Fruit fly (Drosophila melanogaster) whole organism, wandering third instar larva: ENCODE data around the gene Ir67b.

Experiments used
- Abd-B ChIP-seq: fragments of >200 bp; optimal IDR thresholded peaks from 2 replicates; lab custom pipeline; 2017; ENCODE audit warnings: missing biosample characterization, missing genetic modification characterization
- CG32264 ChIP-seq: fragments of 200-800 bp; sonication (Bioruptor generic); optimal IDR thresholded peaks from 2 replicates; lab custom pipeline; 2016; ENCODE audit warnings: missing biosample characterization, missing genetic modification characterization
- CG9705 ChIP-seq: fragments of 200-800 bp; sonication (Bioruptor generic); optimal IDR thresholded peaks from 2 replicates; lab custom pipeline; 2018; ENCODE audit warnings: missing biosample characterization, mild to moderate bottlenecking, missing genetic modification characterization
- CrebA ChIP-seq: fragments of 200-800 bp; sonication (Bioruptor generic); optimal IDR thresholded peaks from 2 replicates; lab custom pipeline; 2016; ENCODE audit warnings: missing biosample characterization, mild to moderate bottlenecking, missing genetic modification characterization, borderline replicate concordance
- Dfd ChIP-seq: fragments of >200 bp; optimal IDR thresholded peaks from 2 replicates; lab custom pipeline; 2017; ENCODE audit warnings: missing biosample characterization, missing genetic modification characterization
- Dif ChIP-seq: fragments of 200-275, 200-300 bp; sonication (Bioruptor generic); optimal IDR thresholded peaks from 2 replicates; lab custom pipeline; 2018; ENCODE audit warnings: missing biosample characterization, missing genetic modification characterization; ENCODE audit not compliant: partially characterized antibody
- GATAd ChIP-seq: sonication (Bioruptor generic); optimal IDR thresholded peaks from 2 replicates; lab custom pipeline; 2016; ENCODE audit warnings: missing biosample characterization, missing genetic modification characterization
- HLH106 ChIP-seq: fragments of 200-800 bp; optimal IDR thresholded peaks from 3 replicates; lab custom pipeline; 2019; ENCODE audit warnings: missing biosample characterization, mild to moderate bottlenecking, missing genetic modification characterization, moderate library complexity
- Hnf4 ChIP-seq: fragments of 200-800 bp; sonication (Bioruptor generic); optimal IDR thresholded peaks from 2 replicates; lab custom pipeline; 2016; ENCODE audit warnings: missing biosample characterization, mild to moderate bottlenecking, missing genetic modification characterization
- Hr78 ChIP-seq: fragments of >200 bp; optimal IDR thresholded peaks from 2 replicates; lab custom pipeline; 2017; ENCODE audit warnings: missing biosample characterization, missing genetic modification characterization
- Mio ChIP-seq: sonication (Bioruptor generic); optimal IDR thresholded peaks from 2 replicates; lab custom pipeline; 2016; ENCODE audit warnings: missing biosample characterization, missing genetic modification characterization
- Myc ChIP-seq: fragments of >200 bp; optimal IDR thresholded peaks from 2 replicates; lab custom pipeline; 2017
- Rel ChIP-seq, 2 experiments: fragments of 200-800 bp; sonication (Bioruptor generic) in 1 of 2; optimal IDR thresholded peaks; 2 replicates in 1 of 2; 3 replicates in 1 of 2; lab custom pipeline; 2016 to 2019; ENCODE audit warnings: mild to moderate bottlenecking in 2 of 2, missing biosample characterization in 2 of 2, missing genetic modification characterization in 2 of 2, moderate library complexity in 1 of 2
- Vsx2 ChIP-seq: fragments of 200-300, 225-300 bp; sonication (Bioruptor generic); optimal IDR thresholded peaks from 2 replicates; lab custom pipeline; 2018; ENCODE audit warnings: missing biosample characterization, missing genetic modification characterization; ENCODE audit not compliant: partially characterized antibody
- br ChIP-seq: fragments of 200-800 bp; sonication (Bioruptor generic); optimal IDR thresholded peaks from 2 replicates; lab custom pipeline; 2016; ENCODE audit warnings: missing biosample characterization, missing genetic modification characterization
- dl ChIP-seq, 2 experiments: fragments of 175-275, 200-275 bp in 1 of 2; fragments of 200-275 bp in 1 of 2; sonication (Bioruptor generic); optimal IDR thresholded peaks; lab custom pipeline; 2018; ENCODE audit warnings: mild to moderate bottlenecking in 2 of 2, missing biosample characterization in 2 of 2, missing genetic modification characterization in 2 of 2, moderate library complexity in 2 of 2; ENCODE audit not compliant: partially characterized antibody in 2 of 2, insufficient read depth in 1 of 2
- dmrt93B ChIP-seq: fragments of 200-800 bp; sonication (Bioruptor generic); optimal IDR thresholded peaks from 2 replicates; lab custom pipeline; 2018; ENCODE audit warnings: missing biosample characterization, mild to moderate bottlenecking, missing genetic modification characterization
- dsf ChIP-seq: sonication (Bioruptor generic); optimal IDR thresholded peaks from 2 replicates; lab custom pipeline; 2016; ENCODE audit warnings: missing biosample characterization, missing genetic modification characterization, borderline replicate concordance
- ey ChIP-seq: fragments of 200-800 bp; sonication (Bioruptor generic); optimal IDR thresholded peaks from 2 replicates; lab custom pipeline; 2016; ENCODE audit warnings: missing biosample characterization, missing genetic modification characterization
- foxo ChIP-seq, 2 experiments: fragments of 200-800 bp; sonication (Bioruptor generic); optimal IDR thresholded peaks; 2 replicates in 1 of 2; 3 replicates in 1 of 2; lab custom pipeline; 2016 to 2017; ENCODE audit warnings: missing biosample characterization in 2 of 2, missing genetic modification characterization in 2 of 2
- fru ChIP-seq: fragments of 200-800 bp; sonication (Bioruptor generic); optimal IDR thresholded peaks from 3 replicates; lab custom pipeline; 2016; ENCODE audit warnings: missing biosample characterization, mild to moderate bottlenecking, missing genetic modification characterization
- h ChIP-seq: fragments of 200-800 bp; sonication (Bioruptor generic); optimal IDR thresholded peaks from 3 replicates; lab custom pipeline; 2016; ENCODE audit warnings: missing biosample characterization, mild to moderate bottlenecking, missing genetic modification characterization
- jim ChIP-seq: fragments of 175-275, 200-325 bp; sonication (Bioruptor generic); optimal IDR thresholded peaks from 2 replicates; lab custom pipeline; 2016; ENCODE audit warnings: missing biosample characterization, mild to moderate bottlenecking, missing genetic modification characterization
- lola ChIP-seq: fragments of >200 bp; optimal IDR thresholded peaks from 2 replicates; lab custom pipeline; 2017; ENCODE audit warnings: missing biosample characterization, missing genetic modification characterization
- pan ChIP-seq: fragments of >200 bp; optimal IDR thresholded peaks from 2 replicates; lab custom pipeline; 2017
- psq ChIP-seq: fragments of 200-800 bp; sonication (Bioruptor generic); optimal IDR thresholded peaks from 3 replicates; lab custom pipeline; 2017; ENCODE audit warnings: missing biosample characterization, mild to moderate bottlenecking, missing genetic modification characterization, moderate library complexity
- rgr ChIP-seq: fragments of 200-800 bp; sonication (Bioruptor generic); optimal IDR thresholded peaks from 3 replicates; lab custom pipeline; 2016; ENCODE audit warnings: missing biosample characterization, mild to moderate bottlenecking, missing genetic modification characterization
- sage ChIP-seq: fragments of 200-800 bp; sonication (Bioruptor generic); optimal IDR thresholded peaks from 2 replicates; lab custom pipeline; 2016; ENCODE audit warnings: missing biosample characterization, mild to moderate bottlenecking, missing genetic modification characterization
- tai ChIP-seq: sonication (Bioruptor generic); optimal IDR thresholded peaks from 2 replicates; lab custom pipeline; 2016; ENCODE audit warnings: missing biosample characterization, missing genetic modification characterization
- usp ChIP-seq: fragments of >200 bp; optimal IDR thresholded peaks from 2 replicates; lab custom pipeline; 2017; ENCODE audit warnings: missing biosample characterization, missing genetic modification characterization
- woc ChIP-seq: sonication (Bioruptor generic); optimal IDR thresholded peaks from 2 replicates; lab custom pipeline; 2016; ENCODE audit warnings: missing biosample characterization, mild to moderate bottlenecking, missing genetic modification characterization

Ir67b gene

dm6 chr3L:10431883-10432282 lies at the start of gene Ir67b:
Gene Ir67b (minus strand): TSS chr3L:10431983.
- TF ChIP-seq Abd-B (no peak), fru (GFP tag; lab: Kevin White, UChicago) (no peak), Hnf4 (GFP tag; lab: Kevin White, UChicago) (no peak), h (GFP tag; lab: Kevin White, UChicago) (no peak), lola (GFP tag; lab: Kevin White, UChicago) (no peak), usp (no peak), Rel (GFP tag; optimal IDR thresholded peaks at IDR 0.05; lab: Kevin White, UChicago) (no peak), Rel (tag; optimal IDR thresholded peaks at IDR 0.05; lab: Kevin White, UChicago) (no peak), dmrt93B (GFP tag; lab: Kevin White, UChicago) (no peak), GATAd (no peak), dsf (GFP tag; lab: Kevin White, UChicago) (no peak), CrebA (no peak), Hr78 (GFP tag; lab: Kevin White, UChicago) (no peak), br (GFP tag; lab: Kevin White, UChicago) (no peak), CG32264 (GFP tag; lab: Kevin White, UChicago) (no peak), Vsx2 (GFP tag; lab: Kevin White, UChicago) (no peak), dl (GFP tag; optimal IDR thresholded peaks at IDR 0.05; lab: Kevin White, UChicago; ENCODE audit: insufficient read depth in 1 of 2, partially characterized antibody in 2 of 2) (no peak), pan (lab: Kevin White, UChicago) (no peak), foxo (GFP tag; optimal IDR thresholded peaks at IDR 0.05; lab: Kevin White, UChicago) (no peak), Mio (GFP tag; lab: Kevin White, UChicago) (no peak), HLH106 (tag; lab: Kevin White, UChicago) (no peak)

- TF ChIP-seq Mio (GFP tag; lab: Kevin White, UChicago): no peak
- TF ChIP-seq CG9705 (GFP tag; lab: Kevin White, UChicago): no peak
- TF ChIP-seq tai: no peak
- TF ChIP-seq Dif (GFP tag; lab: Kevin White, UChicago): no peak
- TF ChIP-seq HLH106 (tag; lab: Kevin White, UChicago): no peak
- TF ChIP-seq Myc (lab: Kevin White, UChicago): no peak
These were observed 49.3 kb upstream of the Ir67b start, which contains the start of gene Rbfox1 for dm6 chr3L:10481112-10481511. Gene Rbfox1 (plus strand): TSS chr3L:10481412.

- TF ChIP-seq HLH106 (tag; lab: Kevin White, UChicago): no peak
- TF ChIP-seq Abd-B: no peak
- no peak for TF ChIP-seq GATAd
- TF ChIP-seq dsf (GFP tag; lab: Kevin White, UChicago): no peak
- no peak for TF ChIP-seq rgr
- TF ChIP-seq ey: no peak
- no peak for TF ChIP-seq usp
- TF ChIP-seq fru (GFP tag; lab: Kevin White, UChicago): no peak
- no peak for TF ChIP-seq br (GFP tag; lab: Kevin White, UChicago)
These were observed 46.4 kb upstream of the Ir67b start, which contains the start of gene CG46430 for dm6 chr3L:10478214-10478613. Gene CG46430 (plus strand): TSS chr3L:10478514.

dm6 chr3L:10464887-10465286 lies 33.1 kb upstream of the Ir67b start, which contains the start of gene S-Lap3:
Gene S-Lap3 (plus strand): TSS chr3L:10465187.
- no peak for TF ChIP-seq Dif (GFP tag; lab: Kevin White, UChicago)
- TF ChIP-seq usp: no peak
- TF ChIP-seq woc: no peak
- no peak for TF ChIP-seq CG9705 (GFP tag; lab: Kevin White, UChicago)
- no peak for TF ChIP-seq fru (GFP tag; lab: Kevin White, UChicago)
- TF ChIP-seq sage: no peak
- TF ChIP-seq Hnf4 (GFP tag; lab: Kevin White, UChicago): no peak
- no peak for TF ChIP-seq jim (GFP tag; lab: Kevin White, UChicago)
- TF ChIP-seq Myc (lab: Kevin White, UChicago): no peak
- no peak for TF ChIP-seq GATAd
- TF ChIP-seq lola (GFP tag; lab: Kevin White, UChicago): no peak
- TF ChIP-seq psq (GFP tag; lab: Kevin White, UChicago): no peak
- no peak for TF ChIP-seq ey
- no peak for TF ChIP-seq Mio (GFP tag; lab: Kevin White, UChicago)
- TF ChIP-seq dsf (GFP tag; lab: Kevin White, UChicago): no peak
- no peak for TF ChIP-seq Hr78 (GFP tag; lab: Kevin White, UChicago)
- no peak for TF ChIP-seq h (GFP tag; lab: Kevin White, UChicago)
- TF ChIP-seq pan (lab: Kevin White, UChicago): no peak
- TF ChIP-seq CG32264 (GFP tag; lab: Kevin White, UChicago): no peak
- TF ChIP-seq Dfd (GFP tag; lab: Kevin White, UChicago): no peak
